Worm (Caenorhabditis elegans) whole organism, late embryonic: ENCODE results near the gene K11H12.10.

ENCODE experiments used
- C38D4.7 ChIP-seq: fragments of 200-800 bp; sonication (Bioruptor generic); optimal IDR thresholded peaks from 2 replicates; lab custom pipeline; 2018; ENCODE audit warnings: mild to moderate bottlenecking, missing genetic modification characterization, moderate library complexity, missing compliant biosample characterization
- F13H6.1 ChIP-seq: sonication (generic microtip); optimal IDR thresholded peaks from 2 replicates; lab custom pipeline; 2016; ENCODE audit warnings: missing genetic modification characterization, missing compliant biosample characterization
- K02D7.2 ChIP-seq: sonication (generic microtip); optimal IDR thresholded peaks from 2 replicates; lab custom pipeline; 2017; ENCODE audit warnings: mild to moderate bottlenecking, missing genetic modification characterization, missing compliant biosample characterization
- K09A11.1 ChIP-seq: sonication (generic microtip); optimal IDR thresholded peaks from 2 replicates; lab custom pipeline; 2017; ENCODE audit warnings: antibody characterized with exemption, mild to moderate bottlenecking, missing genetic modification characterization, missing compliant biosample characterization; ENCODE audit not compliant: insufficient read depth
- ahr-1 ChIP-seq: sonication (generic microtip); optimal IDR thresholded peaks from 2 replicates; lab custom pipeline; 2016; ENCODE audit warnings: missing genetic modification characterization, missing compliant biosample characterization
- ceh-14 ChIP-seq: sonication (generic microtip); optimal IDR thresholded peaks from 2 replicates; lab custom pipeline; 2016; ENCODE audit warnings: missing genotype, missing genetic modification characterization, missing compliant biosample characterization
- ceh-19 ChIP-seq: fragments of 200-800 bp; sonication (Bioruptor generic); optimal IDR thresholded peaks from 2 replicates; lab custom pipeline; 2018; ENCODE audit warnings: mild to moderate bottlenecking, missing genetic modification characterization, missing compliant biosample characterization
- ceh-22 ChIP-seq: sonication (generic microtip); optimal IDR thresholded peaks from 2 replicates; lab custom pipeline; 2017; ENCODE audit warnings: missing biosample characterization, missing genetic modification characterization
- ceh-30 ChIP-seq: fragments of 150-350 bp; optimal IDR thresholded peaks from 2 replicates; lab custom pipeline; 2014; ENCODE audit warnings: missing biosample characterization, missing genetic modification characterization
- ceh-31 ChIP-seq: sonication (generic microtip); optimal IDR thresholded peaks from 2 replicates; lab custom pipeline; 2016; ENCODE audit warnings: missing genetic modification characterization, missing compliant biosample characterization
- ceh-45 ChIP-seq: fragments of 200-800 bp; sonication (Bioruptor generic); IDR thresholded peaks from 2 replicates; pipeline ENCODE4 v1.3.6; 2022; ENCODE audit warnings: missing genetic modification reagents, missing genetic modification characterization, missing compliant biosample characterization
- ceh-6 ChIP-seq: fragments of 200-800 bp; sonication (Bioruptor generic); optimal IDR thresholded peaks from 2 replicates; lab custom pipeline; 2018; ENCODE audit warnings: mild to moderate bottlenecking, missing genetic modification characterization, missing compliant biosample characterization
- ceh-9 ChIP-seq: sonication (generic microtip); optimal IDR thresholded peaks from 2 replicates; lab custom pipeline; 2016; ENCODE audit warnings: mild to moderate bottlenecking, missing genetic modification characterization, inconsistent platforms, missing compliant biosample characterization
- che-1 ChIP-seq: sonication (generic microtip); optimal IDR thresholded peaks from 2 replicates; lab custom pipeline; 2016; ENCODE audit warnings: mild to moderate bottlenecking, missing genetic modification characterization, missing compliant biosample characterization
- elt-4 ChIP-seq: sonication (generic microtip); optimal IDR thresholded peaks from 2 replicates; lab custom pipeline; 2016; ENCODE audit warnings: missing genetic modification characterization, missing compliant biosample characterization
- ets-4 ChIP-seq: sonication (generic microtip); optimal IDR thresholded peaks from 2 replicates; lab custom pipeline; 2016; ENCODE audit warnings: missing genetic modification characterization, missing compliant biosample characterization
- eyg-1 ChIP-seq: sonication (generic microtip); optimal IDR thresholded peaks from 2 replicates; lab custom pipeline; 2016; ENCODE audit warnings: missing genotype, missing genetic modification characterization, missing compliant biosample characterization
- fkh-6 ChIP-seq: sonication (generic microtip); optimal IDR thresholded peaks from 2 replicates; lab custom pipeline; 2016; ENCODE audit warnings: missing genetic modification characterization, missing compliant biosample characterization
- hlh-30 ChIP-seq: sonication (generic microtip); optimal IDR thresholded peaks from 2 replicates; lab custom pipeline; 2017; ENCODE audit warnings: antibody characterized with exemption, missing genetic modification characterization, missing compliant biosample characterization; ENCODE audit not compliant: insufficient read depth
- lin-11 ChIP-seq: fragments of 200-800 bp; sonication (Bioruptor generic); optimal IDR thresholded peaks from 2 replicates; lab custom pipeline; 2018; ENCODE audit warnings: mild to moderate bottlenecking, missing genetic modification characterization, missing compliant biosample characterization
- madf-2 ChIP-seq: sonication (generic microtip); optimal IDR thresholded peaks from 2 replicates; lab custom pipeline; 2017; ENCODE audit warnings: missing genetic modification characterization, missing compliant biosample characterization
- nhr-232 ChIP-seq: sonication (generic microtip); optimal IDR thresholded peaks from 2 replicates; lab custom pipeline; 2016; ENCODE audit warnings: missing genetic modification characterization, missing compliant biosample characterization
- odd-2 ChIP-seq: sonication (generic microtip); optimal IDR thresholded peaks from 2 replicates; lab custom pipeline; 2017; ENCODE audit warnings: antibody characterized with exemption, mild to moderate bottlenecking, missing genetic modification characterization, missing compliant biosample characterization
- pag-3 ChIP-seq: sonication (generic microtip); optimal IDR thresholded peaks from 2 replicates; lab custom pipeline; 2016; ENCODE audit warnings: missing compliant biosample characterization, missing genetic modification characterization, borderline replicate concordance
- pha-2 ChIP-seq: sonication (generic microtip); optimal IDR thresholded peaks from 2 replicates; lab custom pipeline; 2017; ENCODE audit warnings: mild to moderate bottlenecking, missing genetic modification characterization, missing compliant biosample characterization
- pqm-1 ChIP-seq: sonication (generic microtip); optimal IDR thresholded peaks from 2 replicates; lab custom pipeline; 2016; ENCODE audit warnings: missing genetic modification characterization, missing compliant biosample characterization
- pros-1 ChIP-seq: fragments of 150-350 bp; optimal IDR thresholded peaks from 2 replicates; lab custom pipeline; 2014; ENCODE audit warnings: missing biosample characterization, missing genetic modification reagents, missing genetic modification characterization
- ref-2 ChIP-seq: sonication (generic microtip); optimal IDR thresholded peaks from 2 replicates; lab custom pipeline; 2016; ENCODE audit warnings: missing genetic modification characterization, missing compliant biosample characterization
- rnt-1 ChIP-seq: sonication (generic microtip); optimal IDR thresholded peaks from 2 replicates; lab custom pipeline; 2016; ENCODE audit warnings: missing genetic modification characterization, missing compliant biosample characterization
- sox-2 ChIP-seq: fragments of 200-800 bp; sonication (Bioruptor generic); IDR thresholded peaks from 2 replicates; pipeline ENCODE4 v1.3.6; 2022; ENCODE audit warnings: missing genetic modification reagents, missing genetic modification characterization, missing compliant biosample characterization
- tbx-2 ChIP-seq: sonication (generic microtip); optimal IDR thresholded peaks from 2 replicates; lab custom pipeline; 2016; ENCODE audit warnings: missing genetic modification characterization, missing compliant biosample characterization
- tbx-7 ChIP-seq: sonication (generic microtip); optimal IDR thresholded peaks from 2 replicates; lab custom pipeline; 2016; ENCODE audit warnings: missing genotype, missing genetic modification characterization, missing compliant biosample characterization
- ttx-3 ChIP-seq: sonication (generic microtip); optimal IDR thresholded peaks from 2 replicates; lab custom pipeline; 2016; ENCODE audit warnings: missing genetic modification reagents, missing genetic modification characterization, missing compliant biosample characterization
- unc-42 ChIP-seq: sonication (generic microtip); optimal IDR thresholded peaks from 2 replicates; lab custom pipeline; 2016; ENCODE audit warnings: missing genotype, missing genetic modification characterization, missing compliant biosample characterization
- zip-5 ChIP-seq: sonication (generic microtip); optimal IDR thresholded peaks from 2 replicates; lab custom pipeline; 2016; ENCODE audit warnings: missing genetic modification characterization, missing compliant biosample characterization

K11H12.10 gene

ce11 chrIV:631869-632268, 44.0 kb upstream of the K11H12.10 start:
- TF ChIP-seq ceh-31 (tag; lab: Kevin White, UChicago) (no peak), pqm-1 (tag; lab: Kevin White, UChicago) (no peak), pag-3 (tag; lab: Kevin White, UChicago) (no peak), eyg-1 (no peak), lin-11 (no peak), ceh-30 (tag; lab: Kevin White, UChicago) (no peak), zip-5 (tag; lab: Kevin White, UChicago) (no peak), tbx-7 (tag; lab: Kevin White, UChicago) (no peak), F13H6.1 (no peak), elt-4 (tag; lab: Kevin White, UChicago) (no peak), K02D7.2 (tag; lab: Kevin White, UChicago) (no peak), odd-2 (no peak), sox-2 (GFP tag; lab: Robert Waterston, UW) (no peak)

- TF ChIP-seq C38D4.7 (no peak), K09A11.1 (tag; lab: Kevin White, UChicago) (no peak), che-1 (tag; lab: Kevin White, UChicago) (no peak), pha-2 (tag; lab: Kevin White, UChicago) (no peak), F13H6.1 (no peak)
Measured at ce11 chrIV:633565-633964, 42.3 kb upstream of the K11H12.10 start.

ce11 chrIV:639167-639566, 36.7 kb upstream of the K11H12.10 start:
- TF ChIP-seq pqm-1 (tag; lab: Kevin White, UChicago) = no peak
- no peak for TF ChIP-seq rnt-1 (tag; lab: Kevin White, UChicago)
- no peak for TF ChIP-seq ahr-1 (tag; lab: Kevin White, UChicago)
- TF ChIP-seq ceh-22 (tag; lab: Kevin White, UChicago) = no peak
- no peak for TF ChIP-seq ceh-9 (tag; lab: Kevin White, UChicago)
- no peak for TF ChIP-seq F13H6.1
- no peak for TF ChIP-seq ceh-45
- TF ChIP-seq hlh-30 (tag; lab: Kevin White, UChicago) = no peak
- no peak for TF ChIP-seq eyg-1
- no peak for TF ChIP-seq pag-3 (tag; lab: Kevin White, UChicago)
- no peak for TF ChIP-seq ceh-31 (tag; lab: Kevin White, UChicago)
- no peak for TF ChIP-seq lin-11
- no peak for TF ChIP-seq nhr-232 (tag; lab: Kevin White, UChicago)
- no peak for TF ChIP-seq unc-42
- TF ChIP-seq madf-2 = no peak

ce11 chrIV:643481-643880, 32.4 kb upstream of the K11H12.10 start:
- TF ChIP-seq che-1 (tag; lab: Kevin White, UChicago) = no peak
- TF ChIP-seq ceh-9 (tag; lab: Kevin White, UChicago) = no peak
- no peak for TF ChIP-seq K02D7.2 (tag; lab: Kevin White, UChicago)
- TF ChIP-seq C38D4.7 = no peak
- no peak for TF ChIP-seq madf-2
- TF ChIP-seq fkh-6 (tag; lab: Kevin White, UChicago) = no peak
- TF ChIP-seq ceh-19 (GFP tag; lab: Kevin White, UChicago) = no peak
- TF ChIP-seq ets-4 (tag; lab: Kevin White, UChicago) = no peak
- TF ChIP-seq nhr-232 (tag; lab: Kevin White, UChicago) = no peak
- no peak for TF ChIP-seq ref-2
- no peak for TF ChIP-seq ceh-31 (tag; lab: Kevin White, UChicago)
- no peak for TF ChIP-seq pqm-1 (tag; lab: Kevin White, UChicago)
- no peak for TF ChIP-seq ahr-1 (tag; lab: Kevin White, UChicago)
- TF ChIP-seq ttx-3 (tag; lab: Kevin White, UChicago) = no peak
- no peak for TF ChIP-seq tbx-2 (tag; lab: Kevin White, UChicago)
- TF ChIP-seq ceh-14 (tag; lab: Kevin White, UChicago) = no peak
- no peak for TF ChIP-seq pros-1 (tag; lab: Kevin White, UChicago)
- TF ChIP-seq ceh-6 = no peak
- TF ChIP-seq, all 69 proteins: peak for 0
